Fruit fly (Drosophila melanogaster): Measurements from ENCODE around the gene CG32572.
A peak's percentile ranks its signal among the peaks of the same experiment; 100 is the strongest.

CG32572 gene

dm6 chrX:16730791-16731190 is 9.8 kb downstream of the CG32572 start, which contains the start of gene TwdlX:
TSS of gene TwdlX (plus strand) at chrX:16731091.
- TF ChIP-seq ATbp (GFP tag; optimal IDR thresholded peaks at IDR 0.05) (no peak), Meics (GFP tag; optimal IDR thresholded peaks at IDR 0.05) (no peak), CG9609 (GFP tag; optimal IDR thresholded peaks at IDR 0.05) (no peak), her (GFP tag; optimal IDR thresholded peaks at IDR 0.05) (no peak), CG5245 (GFP tag; optimal IDR thresholded peaks at IDR 0.05) (no peak), CG2712 (tag; optimal IDR thresholded peaks at IDR 0.05) (no peak), sug (tag; optimal IDR thresholded peaks at IDR 0.05) (no peak), Sox100B (GFP tag; optimal IDR thresholded peaks at IDR 0.05) (no peak), az2 (GFP tag; optimal IDR thresholded peaks at IDR 0.05) (no peak)

- TF ChIP-seq abd-A (tag; optimal IDR thresholded peaks at IDR 0.05) (peak; percentile 57), CG13894 (tag; optimal IDR thresholded peaks at IDR 0.05) (peak; percentile 87), Awh (GFP tag; IDR thresholded peaks at IDR 0.05) (peak; percentile 45; the same call in 1 of the 2 replicates), Ets65A (GFP tag) (peak; percentile 34), fd96Cb (tag; optimal IDR thresholded peaks at IDR 0.05) (no peak), NC2α (GFP tag; optimal IDR thresholded peaks at IDR 0.05) (no peak), Atf6 (GFP tag; IDR thresholded peaks at IDR 0.05) (no peak), CG15479 (GFP tag; optimal IDR thresholded peaks at IDR 0.05) (no peak), grn (GFP tag; optimal IDR thresholded peaks at IDR 0.05) (peak; percentile 71), sens (GFP tag) (peak; percentile 3)
These were observed 12.3 kb downstream of the CG32572 start for dm6 chrX:16733244-16733643.

- no peak for TF ChIP-seq CG3995 (GFP tag; optimal IDR thresholded peaks at IDR 0.05)
- no peak for TF ChIP-seq Dref (GFP tag; IDR thresholded peaks at IDR 0.05)
- peak; percentile 53; the same call in 1 of the 2 replicates for TF ChIP-seq vvl (GFP tag; IDR thresholded peaks at IDR 0.05)
- TF ChIP-seq chinmo (GFP tag; IDR thresholded peaks at IDR 0.05; ENCODE audit: partially characterized antibody): peak; percentile 53; the same call in 1 of the 4 replicates
- TF ChIP-seq CG4854 (GFP tag; optimal IDR thresholded peaks at IDR 0.05): no peak
- TF ChIP-seq Sry-δ (GFP tag; optimal IDR thresholded peaks at IDR 0.05): no peak
- no peak for TF ChIP-seq CG2199 (GFP tag; IDR thresholded peaks at IDR 0.05)
- TF ChIP-seq prd (optimal IDR thresholded peaks at IDR 0.05): no peak
- no peak for TF ChIP-seq prd (GFP tag; IDR thresholded peaks at IDR 0.05)
- no peak for TF ChIP-seq HmgD (GFP tag; optimal IDR thresholded peaks at IDR 0.05)
- no peak for TF ChIP-seq NfI (GFP tag; optimal IDR thresholded peaks at IDR 0.05)
- no peak for TF ChIP-seq CG30020 (tag; optimal IDR thresholded peaks at IDR 0.05)
- TF ChIP-seq CG12769 (tag; optimal IDR thresholded peaks at IDR 0.05): peak; percentile 6
- no peak for TF ChIP-seq esg (GFP tag; conservative IDR thresholded peaks at IDR 0.05)
- TF ChIP-seq NC2β (GFP tag; optimal IDR thresholded peaks at IDR 0.05): no peak
These were observed 13.7 kb downstream of the CG32572 start, which contains the start of gene TwdlY for dm6 chrX:16734647-16735046. TSS of gene TwdlY (plus strand) at chrX:16734947.

dm6 chrX:16736180-16736579 is 15.2 kb downstream of the CG32572 start:
- TF ChIP-seq CG13894 (tag; optimal IDR thresholded peaks at IDR 0.05) (peak; percentile 94), Sox102F (GFP tag; optimal IDR thresholded peaks at IDR 0.05) (no peak)

- TF ChIP-seq BtbVII (GFP tag; optimal IDR thresholded peaks at IDR 0.05) (no peak), Pdp1 (GFP tag; optimal IDR thresholded peaks at IDR 0.05) (peak in 1 of 2 experiments; percentile 17)
These were observed 16.9 kb downstream of the CG32572 start, which contains the start of gene TwdlZ for dm6 chrX:16737878-16738277. TSS of gene TwdlZ (plus strand) at chrX:16738178.
